Fruit fly (Drosophila melanogaster): ENCODE measurements around the gene CG8097.

The CG8097 gene

dm6 chrX:15583842-15584441 lies 983 bp downstream of the CG8097 start:
- TF ChIP-seq noc (tag; optimal IDR thresholded peaks at IDR 0.05) = no peak

DNA sequence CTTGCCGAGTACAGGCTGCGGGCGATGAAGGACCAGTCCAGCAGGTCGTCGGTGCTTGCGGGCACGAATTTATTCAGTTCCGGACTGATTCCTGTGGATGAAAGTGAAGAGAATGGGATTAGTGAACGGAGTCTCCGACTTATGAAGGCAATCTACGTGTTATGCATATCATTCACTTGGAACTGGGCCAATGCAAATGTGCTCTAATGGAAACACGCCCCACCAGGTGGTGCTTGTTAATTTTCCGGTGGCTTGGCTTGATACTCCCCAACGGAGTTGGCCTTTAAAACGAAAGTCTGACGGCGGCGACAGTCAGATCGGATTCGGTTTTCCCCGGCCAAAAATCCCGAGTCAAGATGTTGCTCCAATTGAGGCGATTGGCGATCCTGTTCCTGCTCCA lies 4.5 kb downstream of the CG8097 start, which contains the start of gene Alp11:
Gene Alp11, plus strand, starts transcription at position 301 of the 400 bp plus-strand sequence.
- no peak for TF ChIP-seq noc (tag; optimal IDR thresholded peaks at IDR 0.05)

DNA sequence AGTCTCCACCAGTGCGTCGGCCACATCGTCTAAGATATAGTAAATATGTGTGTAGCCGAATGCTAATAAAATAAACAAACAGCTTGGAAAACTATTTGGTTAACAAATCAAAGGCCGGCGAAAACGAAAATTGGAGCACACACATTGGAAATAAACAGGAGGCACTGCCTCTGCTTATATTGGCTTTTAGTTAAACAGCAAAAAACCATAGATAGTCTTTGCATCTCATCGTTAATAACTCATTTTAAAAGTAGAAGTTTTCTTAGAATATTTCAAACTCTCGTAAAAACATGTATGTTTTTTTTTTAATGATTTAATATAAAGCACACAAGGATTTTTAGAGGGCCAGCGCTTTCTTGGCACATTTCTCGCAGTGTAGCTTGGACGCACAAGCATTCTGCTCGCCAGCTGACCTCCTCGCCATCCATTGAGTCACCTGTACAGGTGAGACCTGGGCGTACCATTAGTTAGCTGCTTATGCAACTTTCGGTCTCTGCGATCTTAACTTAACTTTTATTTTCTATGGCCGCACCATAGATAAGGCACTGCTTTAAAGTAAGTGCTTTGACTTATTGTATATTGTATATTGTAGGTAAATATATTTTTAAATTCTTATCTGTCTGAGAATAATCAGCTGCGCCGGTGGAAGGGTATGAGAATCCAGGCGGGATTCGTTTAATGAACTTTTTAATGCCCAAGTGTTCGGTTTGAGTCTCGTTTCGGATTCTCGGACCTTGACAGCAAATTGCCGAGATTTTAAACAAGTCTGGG lies 8.9 kb downstream of the CG8097 start:
- TF ChIP-seq noc (tag; optimal IDR thresholded peaks at IDR 0.05) = peak; percentile 55

DNA sequence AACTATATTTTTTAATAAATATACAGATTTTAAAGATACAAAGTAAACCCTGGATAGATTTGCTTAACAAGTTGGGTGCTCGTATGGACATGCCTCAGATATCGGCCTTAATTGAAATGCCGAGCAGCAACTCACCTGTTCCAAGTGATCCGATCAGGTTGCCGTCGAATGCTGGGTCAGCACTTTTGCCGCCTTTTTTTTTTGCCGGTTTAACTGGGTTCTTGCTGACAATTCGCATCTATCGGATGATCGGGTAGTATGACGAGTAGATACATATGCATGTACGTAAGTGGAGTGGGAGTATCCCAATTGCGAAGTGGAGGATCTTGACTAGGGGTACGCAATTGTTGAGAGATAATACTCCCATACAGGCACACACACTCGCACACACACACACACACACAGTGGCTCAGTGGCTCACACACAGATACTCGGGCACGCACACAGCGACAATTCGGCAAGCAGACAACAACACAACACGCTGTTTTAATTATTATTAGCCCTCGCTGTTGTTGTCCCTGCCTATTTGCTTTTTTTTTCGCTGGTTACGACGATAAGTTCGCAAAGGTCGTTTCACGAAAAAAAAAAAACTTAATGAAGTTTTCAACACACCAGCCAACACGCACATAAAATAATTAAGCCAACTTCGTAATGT lies 10.0 kb downstream of the CG8097 start:
- TF ChIP-seq noc (tag; optimal IDR thresholded peaks at IDR 0.05) = no peak

- no peak for TF ChIP-seq noc (tag; optimal IDR thresholded peaks at IDR 0.05)
Measured at dm6 chrX:15593477-15594229, 10.7 kb downstream of the CG8097 start, which contains the start of gene Chsy. TSS of gene Chsy (minus strand) at chrX:15593534.

DNA sequence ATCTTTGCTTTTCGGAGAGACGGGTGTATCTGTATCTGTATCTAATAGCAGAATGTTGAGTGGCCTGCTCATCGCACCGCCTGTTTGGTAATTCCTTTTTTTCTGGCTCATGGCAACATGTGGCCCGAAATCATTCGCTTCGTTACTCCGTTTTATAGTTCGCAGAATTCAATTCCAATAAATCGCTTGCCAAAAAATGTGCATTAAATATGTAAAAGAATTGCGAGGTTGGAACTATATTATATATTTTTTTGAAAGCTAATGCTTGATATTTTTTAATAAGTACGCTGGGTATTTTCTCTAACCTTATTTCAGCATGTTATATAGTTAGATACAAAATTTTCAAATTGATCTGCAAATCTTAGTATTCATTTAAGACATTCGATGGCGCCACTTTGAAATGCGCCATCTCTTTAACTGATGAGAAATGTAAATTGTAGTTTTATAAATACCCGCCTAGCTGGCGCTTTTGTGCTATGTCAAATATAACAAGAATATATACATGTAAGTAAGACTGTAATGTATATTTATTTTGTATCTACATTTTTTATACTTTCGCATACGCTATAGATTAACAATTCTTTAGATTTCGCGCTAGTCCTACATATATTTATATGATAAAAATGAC lies 11.4 kb downstream of the CG8097 start:
- TF ChIP-seq noc (tag; optimal IDR thresholded peaks at IDR 0.05) = no peak

- peak; percentile 5 for TF ChIP-seq noc (tag; optimal IDR thresholded peaks at IDR 0.05)
Measured at dm6 chrX:15599697-15600096, 16.7 kb downstream of the CG8097 start.

dm6 chrX:15601285-15601684 lies 18.3 kb downstream of the CG8097 start:
- TF ChIP-seq noc (tag; optimal IDR thresholded peaks at IDR 0.05) = no peak

DNA sequence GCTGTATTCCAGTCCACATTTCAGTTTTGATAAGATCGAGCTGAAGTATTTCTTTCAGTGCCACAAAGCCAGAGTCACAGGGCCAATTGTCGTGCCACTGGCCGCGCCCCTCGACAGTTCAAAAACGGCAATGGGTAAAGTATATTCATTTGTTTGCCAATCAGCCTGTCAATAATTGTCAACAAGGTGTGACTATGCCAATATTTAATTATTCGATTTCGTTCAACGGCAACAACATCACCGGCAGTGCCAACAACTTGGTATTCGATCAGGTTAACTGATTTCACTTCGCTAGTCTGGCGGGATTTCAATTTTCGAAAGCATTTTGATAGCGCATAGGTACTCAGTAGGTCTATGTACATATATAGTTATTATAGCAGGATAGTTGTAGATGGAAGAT lies 19.5 kb downstream of the CG8097 start:
- TF ChIP-seq noc (tag; optimal IDR thresholded peaks at IDR 0.05) = no peak

dm6 chrX:15608751-15609345 lies 25.9 kb downstream of the CG8097 start:
- no peak for TF ChIP-seq noc (tag; optimal IDR thresholded peaks at IDR 0.05)

DNA sequence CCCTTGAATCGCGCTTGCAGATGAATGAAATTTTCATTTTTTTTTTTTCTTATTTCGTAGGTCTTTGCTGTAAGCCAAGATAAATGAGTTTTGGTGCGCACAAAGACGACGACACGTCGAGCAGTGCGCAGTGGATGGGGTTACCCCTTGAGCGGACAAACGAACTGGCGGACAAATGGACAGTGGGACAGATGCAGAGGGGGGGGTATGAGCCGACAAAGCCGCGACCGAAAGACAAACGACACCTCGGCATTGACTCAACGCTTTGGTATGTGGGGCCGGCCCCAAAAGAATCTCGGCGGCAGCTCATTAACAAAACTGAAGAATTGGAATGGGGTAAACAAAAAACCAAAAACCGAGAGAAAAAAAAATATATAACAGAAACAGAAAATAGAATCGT lies 26.4 kb downstream of the CG8097 start:
- no peak for TF ChIP-seq noc (tag; optimal IDR thresholded peaks at IDR 0.05)

DNA sequence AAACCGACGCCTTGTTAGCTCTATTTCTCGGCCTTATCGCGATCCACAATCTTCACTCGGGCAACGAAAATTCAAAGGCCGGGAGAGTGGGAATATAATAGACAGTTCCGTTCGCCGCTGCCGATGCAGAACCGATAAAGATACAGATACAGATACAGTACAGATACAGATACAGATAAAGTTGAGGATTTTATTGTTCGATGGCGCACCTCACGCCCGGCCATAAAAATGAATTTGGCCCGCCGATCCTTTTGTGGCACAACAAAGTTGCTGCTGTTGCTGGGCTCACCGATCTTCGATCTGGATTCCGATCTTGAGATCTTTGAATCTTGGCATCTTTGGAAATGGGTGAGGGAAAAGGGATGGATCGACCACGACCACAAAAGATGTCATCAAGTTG lies 27.2 kb downstream of the CG8097 start:
- no peak for TF ChIP-seq noc (tag; optimal IDR thresholded peaks at IDR 0.05)

DNA sequence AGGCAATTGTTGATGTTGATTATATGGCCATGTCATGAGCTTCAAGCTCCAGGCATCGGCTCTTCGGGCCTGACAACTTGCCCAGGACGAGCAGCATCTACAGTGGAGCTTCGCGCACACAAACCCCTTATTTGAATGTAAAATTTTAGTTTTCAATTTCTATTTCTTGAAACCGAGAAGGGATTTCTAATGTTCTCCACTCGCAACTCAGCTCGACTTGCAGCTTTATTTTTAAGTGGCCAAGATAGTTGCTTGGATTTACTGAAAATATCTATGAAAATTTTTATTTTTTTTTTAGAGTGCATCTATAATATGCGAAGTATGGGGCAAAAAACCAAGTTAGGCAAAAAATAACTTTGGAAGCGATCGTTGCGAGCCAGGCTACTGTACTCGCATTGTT lies 28.0 kb downstream of the CG8097 start:
- no peak for TF ChIP-seq noc (tag; optimal IDR thresholded peaks at IDR 0.05)

dm6 chrX:15611795-15612194 lies 28.8 kb downstream of the CG8097 start:
- no peak for TF ChIP-seq noc (tag; optimal IDR thresholded peaks at IDR 0.05)

DNA sequence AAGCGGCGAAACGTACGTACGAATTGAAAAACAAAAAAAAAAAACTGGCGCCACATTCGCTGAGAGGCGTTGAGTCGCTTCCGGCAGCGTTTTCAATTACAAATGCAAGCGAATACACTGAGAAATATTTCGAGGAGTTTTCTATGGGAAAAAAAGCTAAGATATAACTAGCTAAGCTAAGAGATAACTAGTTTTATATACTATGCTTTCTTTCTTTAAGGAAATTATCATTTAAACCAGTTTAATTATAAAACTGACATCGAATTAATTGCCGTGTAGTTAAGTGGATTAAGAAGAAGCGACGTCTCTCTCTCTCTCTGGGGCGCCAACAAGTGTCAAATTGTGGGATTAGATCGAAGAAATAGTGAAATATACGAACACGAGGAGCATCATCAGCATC lies 32.5 kb downstream of the CG8097 start:
- TF ChIP-seq noc (tag; optimal IDR thresholded peaks at IDR 0.05) = peak; percentile 66

Data from whole organism, larva.